Worm (Caenorhabditis elegans) whole organism, young adult: ENCODE results near the gene npr-32.

Experiments used
- F22D6.2 ChIP-seq: sonication (generic microtip); optimal IDR thresholded peaks from 2 replicates; lab custom pipeline; 2016; ENCODE audit warnings: mild to moderate bottlenecking, missing genetic modification characterization, missing compliant biosample characterization
- T26A5.8 ChIP-seq: sonication (generic microtip); optimal IDR thresholded peaks from 2 replicates; lab custom pipeline; 2016; ENCODE audit warnings: missing genetic modification characterization, missing compliant biosample characterization
- dpl-1 ChIP-seq: fragments of 150-350 bp; optimal IDR thresholded peaks from 2 replicates; lab custom pipeline; 2014; ENCODE audit warnings: missing biosample characterization, missing genetic modification reagents, missing genetic modification characterization
- unc-130 ChIP-seq: sonication (generic microtip); optimal IDR thresholded peaks from 2 replicates; lab custom pipeline; 2016; ENCODE audit warnings: missing genetic modification reagents, missing genetic modification characterization, missing compliant biosample characterization
- unc-62 ChIP-seq: fragments of 150-350 bp; optimal IDR thresholded peaks from 2 replicates; lab custom pipeline; 2014; ENCODE audit warnings: missing biosample characterization, missing genetic modification reagents, missing genetic modification characterization
- zim-3 ChIP-seq: sonication (generic microtip); optimal IDR thresholded peaks from 2 replicates; lab custom pipeline; 2017; ENCODE audit warnings: mild to moderate bottlenecking, missing genetic modification characterization, moderate library complexity, missing compliant biosample characterization
- ztf-6 ChIP-seq: fragments of 200-800 bp; sonication (Bioruptor generic); IDR thresholded peaks from 2 replicates; pipeline ENCODE4 v1.3.6; 2022; ENCODE audit warnings: missing genetic modification reagents, missing genetic modification characterization, missing compliant biosample characterization

- TF ChIP-seq zim-3 (tag; lab: Kevin White, UChicago) (no peak), dpl-1 (GFP tag; lab: Kevin White, UChicago) (no peak), unc-62 (GFP tag; lab: Kevin White, UChicago) (no peak), ztf-6 (no peak), unc-130 (no peak), T26A5.8 (tag; lab: Kevin White, UChicago) (no peak), F22D6.2 (tag; lab: Kevin White, UChicago) (no peak)
Measured at ce11 chrIV:17275281-17275680, 44.4 kb upstream of the npr-32 start, which contains the start of gene lhfp-4.
